Fruit fly (Drosophila melanogaster) whole organism, embryonic: ENCODE measurements around the gene Fbxl4.

Experiments used
- Atf3 ChIP-seq: fragments of 200-800 bp; sonication (Bioruptor generic); optimal IDR thresholded peaks from 3 replicates; lab custom pipeline; 2016; ENCODE audit warnings: missing biosample characterization, missing genetic modification characterization
- Atf6 ChIP-seq: fragments of 200-800 bp; sonication (Bioruptor generic); IDR thresholded peaks from 2 replicates; pipeline ENCODE4 v1.3.6; 2022; ENCODE audit warnings: missing biosample characterization, missing genetic modification characterization
- Bdp1 ChIP-seq: fragments of 200-800 bp; sonication (Bioruptor generic); optimal IDR thresholded peaks from 3 replicates; lab custom pipeline; 2016; ENCODE audit warnings: missing biosample characterization, missing genetic modification characterization
- CG12219 ChIP-seq: fragments of 200-800 bp; sonication (Bioruptor generic); optimal IDR thresholded peaks from 3 replicates; lab custom pipeline; 2018; ENCODE audit warnings: missing biosample characterization, mild to moderate bottlenecking, missing genetic modification characterization
- CG13123 ChIP-seq: fragments of 200-800 bp; sonication (Bioruptor generic); optimal IDR thresholded peaks from 2 replicates; lab custom pipeline; 2016; ENCODE audit warnings: missing biosample characterization, missing genetic modification characterization
- CG13287 ChIP-seq: fragments of 200-800 bp; sonication (Bioruptor generic); IDR thresholded peaks from 2 replicates; pipeline ENCODE4 v1.3.6; 2022; ENCODE audit warnings: missing biosample characterization, missing genetic modification characterization; ENCODE audit not compliant: partially characterized antibody
- CG14860 ChIP-seq: fragments of 200-800 bp; sonication (Bioruptor generic); IDR thresholded peaks from 3 replicates; pipeline ENCODE4 v1.3.6; 2022; ENCODE audit warnings: missing biosample characterization, missing genetic modification characterization; ENCODE audit not compliant: partially characterized antibody
- CG15011 ChIP-seq: fragments of 200-800 bp; sonication (Bioruptor generic); optimal IDR thresholded peaks from 3 replicates; lab custom pipeline; 2018; ENCODE audit warnings: missing biosample characterization, mild to moderate bottlenecking, missing genetic modification characterization
- CG15696 ChIP-seq: fragments of 200-800 bp; sonication (Bioruptor generic); optimal IDR thresholded peaks from 2 replicates; lab custom pipeline; 2019; ENCODE audit warnings: missing biosample characterization, mild to moderate bottlenecking, missing genetic modification characterization, moderate library complexity
- CG1602 ChIP-seq: fragments of 200-800 bp; sonication (Bioruptor generic); optimal IDR thresholded peaks from 3 replicates; lab custom pipeline; 2016; ENCODE audit warnings: missing biosample characterization, missing genetic modification characterization
- CG17328 ChIP-seq: fragments of 200-800 bp; sonication (Bioruptor generic); IDR thresholded peaks from 2 replicates; pipeline ENCODE4 v1.3.6; 2022; ENCODE audit warnings: missing biosample characterization, missing genetic modification characterization
- CG17385 ChIP-seq: fragments of 200-800 bp; sonication (Bioruptor generic); optimal IDR thresholded peaks from 3 replicates; lab custom pipeline; 2018; ENCODE audit warnings: missing biosample characterization, mild to moderate bottlenecking, missing genetic modification characterization
- CG18011 ChIP-seq: fragments of 200-800 bp; sonication (Bioruptor generic); optimal IDR thresholded peaks from 2 replicates; lab custom pipeline; 2017; ENCODE audit warnings: missing biosample characterization, missing genetic modification characterization, mild to moderate bottlenecking, moderate library complexity, missing genotype
- CG18764 ChIP-seq: fragments of 200-800 bp; sonication (Bioruptor generic); optimal IDR thresholded peaks from 3 replicates; lab custom pipeline; 2016; ENCODE audit warnings: missing biosample characterization, missing genetic modification characterization
- CG31224 ChIP-seq: fragments of 200-800 bp; sonication (Bioruptor generic); IDR thresholded peaks from 2 replicates; pipeline ENCODE4 v1.3.6; 2022; ENCODE audit warnings: missing biosample characterization, missing genetic modification characterization
- CG34422 ChIP-seq: fragments of 200-800 bp; sonication (Bioruptor generic); IDR thresholded peaks from 3 replicates; pipeline ENCODE4 v1.3.6; 2022; ENCODE audit warnings: missing biosample characterization, missing genetic modification characterization
- CG4404 ChIP-seq: fragments of 200-800 bp; sonication (Bioruptor generic); IDR thresholded peaks from 2 replicates; pipeline ENCODE4 v1.3.6; 2022; ENCODE audit warnings: missing biosample characterization, missing genetic modification characterization
- CG6175 ChIP-seq: fragments of 200-800 bp; sonication (Bioruptor generic); IDR thresholded peaks from 3 replicates; pipeline ENCODE4 v1.3.6; 2022; ENCODE audit warnings: missing biosample characterization, missing genetic modification characterization
- Camta ChIP-seq: fragments of 200-800 bp; sonication (Bioruptor generic); optimal IDR thresholded peaks from 2 replicates; lab custom pipeline; 2016; ENCODE audit warnings: missing biosample characterization, missing genetic modification characterization
- ERR ChIP-seq: fragments of 200-800 bp; sonication (Bioruptor generic); optimal IDR thresholded peaks from 2 replicates; lab custom pipeline; 2016; ENCODE audit warnings: missing biosample characterization, missing genetic modification characterization
- Fer1 ChIP-seq: fragments of 200-800 bp; sonication (Bioruptor generic); optimal IDR thresholded peaks from 2 replicates; lab custom pipeline; 2017; ENCODE audit warnings: missing biosample characterization, mild to moderate bottlenecking, missing genetic modification characterization
- Gsc ChIP-seq: fragments of 200-800 bp; sonication (Bioruptor generic); IDR thresholded peaks from 2 replicates; pipeline ENCODE4 v1.3.6; 2022; ENCODE audit warnings: missing biosample characterization, missing genetic modification characterization
- Hr78 ChIP-seq, 2 experiments: fragments of 200-800 bp in 1 of 2; fragments of >200 bp in 1 of 2; sonication (Bioruptor generic) in 1 of 2; optimal IDR thresholded peaks; 2 replicates each; lab custom pipeline; 2017 to 2019; ENCODE audit warnings: missing biosample characterization in 2 of 2, missing genetic modification characterization in 2 of 2, mild to moderate bottlenecking in 1 of 2, moderate library complexity in 1 of 2
- Pdp1 ChIP-seq, 2 experiments: fragments of 200-800 bp; sonication (Bioruptor generic); optimal IDR thresholded peaks; 3 replicates each; lab custom pipeline; 2016; ENCODE audit warnings: missing biosample characterization in 2 of 2, missing genetic modification characterization in 2 of 2, mild to moderate bottlenecking in 1 of 2, moderate library complexity in 1 of 2
- Rfx ChIP-seq: fragments of 200-800 bp; sonication (Bioruptor generic); IDR thresholded peaks from 2 replicates; pipeline ENCODE4 v1.3.6; 2022; ENCODE audit warnings: missing biosample characterization, missing genetic modification characterization
- Stat92E ChIP-seq, 3 experiments: fragments of >200 bp in 2 of 3; fragments of 200-800 bp in 1 of 3; sonication (Bioruptor generic) in 1 of 3; optimal IDR thresholded peaks; 2 replicates each; lab custom pipeline; 2017 to 2019; ENCODE audit warnings: missing biosample characterization in 3 of 3, missing genetic modification characterization in 3 of 3, mild to moderate bottlenecking in 1 of 3, moderate library complexity in 1 of 3
- Trl ChIP-seq, 3 experiments: fragments of >200 bp in 2 of 3; fragments of 200-800 bp in 1 of 3; sonication (Bioruptor generic) in 1 of 3; optimal IDR thresholded peaks; 2 replicates in 1 of 3; 3 replicates in 2 of 3; lab custom pipeline; 2016 to 2017; ENCODE audit warnings: missing biosample characterization in 1 of 3, missing genetic modification characterization in 1 of 3
- btn ChIP-seq: fragments of 200-800 bp; sonication (Bioruptor generic); optimal IDR thresholded peaks from 2 replicates; lab custom pipeline; 2016; ENCODE audit warnings: missing biosample characterization, missing genetic modification characterization
- caup ChIP-seq: fragments of 200-800 bp; sonication (Bioruptor generic); optimal IDR thresholded peaks from 3 replicates; lab custom pipeline; 2017; ENCODE audit warnings: missing biosample characterization, mild to moderate bottlenecking, missing genetic modification characterization, moderate library complexity; ENCODE audit not compliant: severe bottlenecking
- chif ChIP-seq, 2 experiments: fragments of 200-800 bp; sonication (Bioruptor generic); optimal IDR thresholded peaks; 3 replicates each; lab custom pipeline; 2016; ENCODE audit warnings: missing biosample characterization in 2 of 2, missing genetic modification characterization in 2 of 2
- croc ChIP-seq: fragments of 200-800 bp; sonication (Bioruptor generic); conservative IDR thresholded peaks from 3 replicates; pipeline ENCODE4 v1.3.6; 2022; ENCODE audit warnings: missing biosample characterization, missing genetic modification characterization
- danr ChIP-seq: fragments of 200-800 bp; sonication (Bioruptor generic); IDR thresholded peaks from 2 replicates; pipeline ENCODE4 v1.3.6; 2022; ENCODE audit warnings: missing biosample characterization, missing genetic modification characterization
- dm ChIP-seq: fragments of 200-800 bp; sonication (Bioruptor generic); optimal IDR thresholded peaks from 3 replicates; lab custom pipeline; 2016; ENCODE audit warnings: missing biosample characterization, missing genetic modification characterization
- fd64A ChIP-seq: fragments of 200-800 bp; sonication (Bioruptor generic); optimal IDR thresholded peaks from 3 replicates; lab custom pipeline; 2018; ENCODE audit warnings: missing biosample characterization, mild to moderate bottlenecking, missing genetic modification characterization
- gfzf ChIP-seq: fragments of 200-800 bp; sonication (Bioruptor generic); optimal IDR thresholded peaks from 2 replicates; lab custom pipeline; 2016; ENCODE audit warnings: missing biosample characterization, mild to moderate bottlenecking, missing genetic modification characterization, moderate library complexity
- hb ChIP-seq: fragments of 200-800 bp; sonication (Bioruptor generic); IDR thresholded peaks from 3 replicates; pipeline ENCODE4 v1.3.6; 2022; ENCODE audit warnings: missing biosample characterization, missing genetic modification characterization; ENCODE audit not compliant: partially characterized antibody
- hth ChIP-seq: fragments of >200 bp; optimal IDR thresholded peaks from 2 replicates; lab custom pipeline; 2017; ENCODE audit warnings: inconsistent platforms
- knrl ChIP-seq: fragments of 200-800 bp; sonication (Bioruptor generic); IDR thresholded peaks from 3 replicates; pipeline ENCODE4 v1.3.6; 2022; ENCODE audit warnings: missing biosample characterization, missing genetic modification characterization; ENCODE audit not compliant: partially characterized antibody
- lov ChIP-seq, 2 experiments: fragments of 200-800 bp in 1 of 2; fragments of >200 bp in 1 of 2; sonication (Bioruptor generic) in 1 of 2; IDR thresholded peaks in 1 of 2; optimal IDR thresholded peaks in 1 of 2; 2 replicates in 1 of 2; 3 replicates in 1 of 2; pipeline versions ENCODE4 v1.3.6 to Lab custom; 2017 to 2022; ENCODE audit warnings: missing biosample characterization in 1 of 2, missing genetic modification characterization in 1 of 2
- nerfin-1 ChIP-seq: fragments of 200-800 bp; sonication (Bioruptor generic); optimal IDR thresholded peaks from 3 replicates; lab custom pipeline; 2019; ENCODE audit warnings: missing biosample characterization, mild to moderate bottlenecking, missing genetic modification characterization, moderate library complexity
- oc ChIP-seq: fragments of 200-800 bp; sonication (Bioruptor generic); optimal IDR thresholded peaks from 2 replicates; lab custom pipeline; 2018; ENCODE audit warnings: missing biosample characterization, mild to moderate bottlenecking, missing genetic modification characterization, moderate library complexity
- org-1 ChIP-seq: fragments of 200-800 bp; sonication (Bioruptor generic); optimal IDR thresholded peaks from 2 replicates; lab custom pipeline; 2017; ENCODE audit warnings: missing biosample characterization, missing genetic modification characterization
- ranshi ChIP-seq: fragments of 200-800 bp; sonication (Bioruptor generic); IDR thresholded peaks from 2 replicates; pipeline ENCODE4 v1.3.6; 2022; ENCODE audit warnings: missing biosample characterization, missing genetic modification characterization
- so ChIP-seq: fragments of 200-800 bp; sonication (Bioruptor generic); IDR thresholded peaks from 3 replicates; pipeline ENCODE4 v1.3.6; 2022; ENCODE audit warnings: missing biosample characterization, missing genetic modification characterization
- sqz ChIP-seq: fragments of 200-800 bp; sonication (Bioruptor generic); optimal IDR thresholded peaks from 3 replicates; lab custom pipeline; 2018; ENCODE audit warnings: missing biosample characterization, mild to moderate bottlenecking, missing genetic modification characterization
- stwl ChIP-seq: fragments of 200-800 bp; sonication (Bioruptor generic); optimal IDR thresholded peaks from 3 replicates; lab custom pipeline; 2018; ENCODE audit warnings: missing biosample characterization, mild to moderate bottlenecking, missing genetic modification characterization, moderate library complexity
- trh ChIP-seq: fragments of 200-800 bp; sonication (Bioruptor generic); optimal IDR thresholded peaks from 2 replicates; lab custom pipeline; 2016; ENCODE audit warnings: missing biosample characterization, missing genetic modification characterization
- wek ChIP-seq: fragments of 200-800 bp; sonication (Bioruptor generic); optimal IDR thresholded peaks from 3 replicates; lab custom pipeline; 2018; ENCODE audit warnings: missing biosample characterization, mild to moderate bottlenecking, missing genetic modification characterization, moderate library complexity

The Fbxl4 gene

dm6 chrX:14211250-14211944 is 26.3 kb downstream of the Fbxl4 start (continued):
- TF ChIP-seq CG12219 (GFP tag; lab: Kevin White, UChicago) (no peak), Trl (optimal IDR thresholded peaks at IDR 0.05; lab: Kevin White, UChicago) (peak; percentile 76 to 88), Trl (GFP tag; optimal IDR thresholded peaks at IDR 0.05; lab: Kevin White, UChicago) (no peak), oc (tag; lab: Kevin White, UChicago) (no peak), hb (GFP tag; lab: Robert Waterston, UW) (no peak), Rfx (GFP tag; lab: Robert Waterston, UW) (peak; percentile 31; the same call in 1 of the 2 replicates), danr (GFP tag; lab: Robert Waterston, UW) (no peak), Atf6 (GFP tag; lab: Robert Waterston, UW) (no peak), CG34422 (GFP tag; lab: Robert Waterston, UW) (no peak), so (GFP tag; lab: Robert Waterston, UW) (0 out of 3 replicates have a peak, but pooled peaks have one; percentile 34), CG18011 (GFP tag; lab: Kevin White, UChicago) (no peak), CG14860 (GFP tag; lab: Robert Waterston, UW) (no peak), btn (GFP tag; lab: Kevin White, UChicago) (no peak), knrl (GFP tag; lab: Robert Waterston, UW) (no peak), Pdp1 (GFP tag; optimal IDR thresholded peaks at IDR 0.05; lab: Kevin White, UChicago) (no peak), Stat92E (GFP tag; optimal IDR thresholded peaks at IDR 0.05; lab: Kevin White, UChicago) (no peak), CG15696 (tag; lab: Kevin White, UChicago) (no peak), CG17328 (GFP tag; lab: Robert Waterston, UW) (no peak), Camta (GFP tag; lab: Kevin White, UChicago) (no peak), trh (GFP tag; lab: Kevin White, UChicago) (no peak), stwl (tag; lab: Kevin White, UChicago) (peak; percentile 20), Bdp1 (GFP tag; lab: Kevin White, UChicago) (no peak), caup (peak; percentile 1), CG18764 (GFP tag; lab: Kevin White, UChicago) (no peak), CG15011 (GFP tag; lab: Kevin White, UChicago) (no peak), lov (optimal IDR thresholded peaks at IDR 0.05; lab: Kevin White, UChicago) (no peak), lov (GFP tag; IDR thresholded peaks at IDR 0.05; lab: Robert Waterston, UW) (no peak), gfzf (GFP tag; lab: Kevin White, UChicago) (no peak), CG1602 (no peak), dm (GFP tag; lab: Kevin White, UChicago) (no peak), fd64A (GFP tag; lab: Kevin White, UChicago) (no peak), CG13123 (GFP tag; lab: Kevin White, UChicago) (no peak), CG31224 (GFP tag; lab: Robert Waterston, UW) (no peak), Fer1 (GFP tag; lab: Kevin White, UChicago) (no peak), Gsc (no peak), Atf3 (GFP tag; lab: Kevin White, UChicago) (no peak), sqz (GFP tag; lab: Kevin White, UChicago) (peak; percentile 1), CG13287 (peak; percentile 46; the same call in 1 of the 2 replicates), hth (lab: Kevin White, UChicago) (no peak), CG6175 (no peak), CG17385 (GFP tag; lab: Kevin White, UChicago) (no peak), croc (no peak), CG4404 (GFP tag; lab: Robert Waterston, UW) (no peak), nerfin-1 (no peak), Hr78 (GFP tag; optimal IDR thresholded peaks at IDR 0.05; lab: Kevin White, UChicago) (no peak), chif (GFP tag; optimal IDR thresholded peaks at IDR 0.05; lab: Kevin White, UChicago) (no peak), ERR (GFP tag; lab: Kevin White, UChicago) (no peak), org-1 (GFP tag; lab: Kevin White, UChicago) (no peak), wek (GFP tag; lab: Kevin White, UChicago) (no peak), ranshi (GFP tag; lab: Robert Waterston, UW) (no peak)
